Worm (Caenorhabditis elegans): ENCODE results near the gene Y82E9BR.20.

Gene Y82E9BR.20

ce11 chrIII:1419700-1420356 is 45.6 kb downstream of the Y82E9BR.20 start (continued):
- TF ChIP-seq ztf-11 (tag; optimal IDR thresholded peaks at IDR 0.05) (no peak), daf-8 (GFP tag; IDR thresholded peaks at IDR 0.05) (no peak), mxl-3 (GFP tag; optimal IDR thresholded peaks at IDR 0.05) (no peak), T26A8.4 (GFP tag; IDR thresholded peaks at IDR 0.05) (peak; percentile 84), lin-29 (GFP tag; IDR thresholded peaks at IDR 0.05) (0 out of 2 replicates have a peak, but pooled peaks have one; percentile 10), spr-3 (GFP tag; optimal IDR thresholded peaks at IDR 0.05) (peak; percentile 75), fkh-10 (GFP tag; optimal IDR thresholded peaks at IDR 0.05) (no peak), ceh-32 (tag; optimal IDR thresholded peaks at IDR 0.05; ENCODE audit: poor library complexity) (no peak), nhr-77 (tag; optimal IDR thresholded peaks at IDR 0.05) (peak; percentile 90), Y75B8A.6 (GFP tag; IDR thresholded peaks at IDR 0.05) (peak; percentile 90), lim-7 (GFP tag; IDR thresholded peaks at IDR 0.05) (0 out of 2 replicates have a peak, but pooled peaks have one; percentile 22), madf-5 (GFP tag; IDR thresholded peaks at IDR 0.05) (peak; percentile 42 to 50; a peak in 1 of 4 replicates), ztf-7 (tag; optimal IDR thresholded peaks at IDR 0.05) (no peak), pha-4 (GFP tag; IDR thresholded peaks at IDR 0.05) (peak; percentile 92), pha-4 (tag; optimal IDR thresholded peaks at IDR 0.05) (no peak), ceh-44 (GFP tag; IDR thresholded peaks at IDR 0.05) (no peak), Y105C5A.15 (GFP tag; IDR thresholded peaks at IDR 0.05) (peak; percentile 94), T20F7.1 (GFP tag; optimal IDR thresholded peaks at IDR 0.05) (peak; percentile 86), ceh-28 (tag; optimal IDR thresholded peaks at IDR 0.05) (no peak), lin-1 (GFP tag; IDR thresholded peaks at IDR 0.05) (peak; percentile 93), madf-9 (GFP tag; conservative IDR thresholded peaks at IDR 0.05) (peak; percentile 16), dmd-8 (GFP tag; IDR thresholded peaks at IDR 0.05) (no peak), nhr-237 (tag; optimal IDR thresholded peaks at IDR 0.05) (no peak), saeg-2 (GFP tag; IDR thresholded peaks at IDR 0.05) (peak; percentile 72), ZK546.5 (tag; optimal IDR thresholded peaks at IDR 0.05) (peak in 1 of 2 experiments; percentile 83)

- TF ChIP-seq set-16 (GFP tag; IDR thresholded peaks at IDR 0.05): peak; percentile 31; the same call in 1 of the 2 replicates
- peak; percentile 69 for TF ChIP-seq ceh-28 (tag; optimal IDR thresholded peaks at IDR 0.05)
- TF ChIP-seq aha-1 (tag): peak; percentile 20
Measured at ce11 chrIII:1420357-1420814, 46.2 kb downstream of the Y82E9BR.20 start.

- TF ChIP-seq arid-1 (GFP tag; conservative IDR thresholded peaks at IDR 0.05): no peak
- no peak for TF ChIP-seq mxl-2 (GFP tag; conservative IDR thresholded peaks at IDR 0.05)
- TF ChIP-seq nhr-28 (tag; optimal IDR thresholded peaks at IDR 0.05): no peak
- TF ChIP-seq hmg-1.1 (GFP tag; IDR thresholded peaks at IDR 0.05): no peak
- peak; percentile 76 for TF ChIP-seq set-16 (GFP tag; IDR thresholded peaks at IDR 0.05)
Measured at ce11 chrIII:1421436-1421835, 47.2 kb downstream of the Y82E9BR.20 start.
